Fruit fly (Drosophila melanogaster): Measurements from ENCODE around the gene Rpt6R.

- TF ChIP-seq CTCF (optimal IDR thresholded peaks at IDR 0.05), result no peak
- TF ChIP-seq CG8478 (optimal IDR thresholded peaks at IDR 0.05), result no peak
Measured at dm6 chr3R:30590237-30590636, 6.7 kb upstream of the Rpt6R start.

Measured in S2 (cell line).